Fruit fly (Drosophila melanogaster) whole organism, embryonic: ENCODE data around the gene CG32225.

Experiments used
- Adf1 ChIP-seq: fragments of 200-800 bp; sonication (Bioruptor generic); IDR thresholded peaks from 2 replicates; pipeline ENCODE4 v1.3.6; 2022; ENCODE audit warnings: missing biosample characterization, missing genetic modification characterization
- Atf6 ChIP-seq: fragments of 200-800 bp; sonication (Bioruptor generic); IDR thresholded peaks from 2 replicates; pipeline ENCODE4 v1.3.6; 2022; ENCODE audit warnings: missing biosample characterization, missing genetic modification characterization
- C15 ChIP-seq: fragments of 200-800 bp; sonication (Bioruptor generic); IDR thresholded peaks from 3 replicates; pipeline ENCODE4 v1.3.6; 2022; ENCODE audit warnings: missing biosample characterization, missing genetic modification characterization
- CG10147 ChIP-seq: fragments of 200-800 bp; sonication (Bioruptor generic); optimal IDR thresholded peaks from 2 replicates; lab custom pipeline; 2019; ENCODE audit warnings: missing biosample characterization, mild to moderate bottlenecking, missing genetic modification characterization, moderate library complexity
- CG10462 ChIP-seq: fragments of 200-800 bp; sonication (Bioruptor generic); optimal IDR thresholded peaks from 2 replicates; lab custom pipeline; 2016; ENCODE audit warnings: missing biosample characterization, missing genetic modification characterization
- CG10543 ChIP-seq: fragments of 200-800 bp; sonication (Bioruptor generic); optimal IDR thresholded peaks from 3 replicates; lab custom pipeline; 2017; ENCODE audit warnings: missing biosample characterization, mild to moderate bottlenecking, missing genetic modification characterization, moderate library complexity
- CG14014 ChIP-seq: fragments of 200-800 bp; sonication (Bioruptor generic); IDR thresholded peaks from 2 replicates; pipeline ENCODE4 v1.3.6; 2022; ENCODE audit warnings: missing biosample characterization, missing genetic modification characterization
- CG15011 ChIP-seq: fragments of 200-800 bp; sonication (Bioruptor generic); optimal IDR thresholded peaks from 3 replicates; lab custom pipeline; 2018; ENCODE audit warnings: missing biosample characterization, mild to moderate bottlenecking, missing genetic modification characterization
- CG15696 ChIP-seq: fragments of 200-800 bp; sonication (Bioruptor generic); optimal IDR thresholded peaks from 2 replicates; lab custom pipeline; 2019; ENCODE audit warnings: missing biosample characterization, mild to moderate bottlenecking, missing genetic modification characterization, moderate library complexity
- CG18599 ChIP-seq: fragments of 200-800 bp; sonication (Bioruptor generic); optimal IDR thresholded peaks from 3 replicates; lab custom pipeline; 2017; ENCODE audit warnings: missing biosample characterization, missing genetic modification characterization, mild to moderate bottlenecking, moderate library complexity, missing genetic modification reagents
- CG18764 ChIP-seq: fragments of 200-800 bp; sonication (Bioruptor generic); optimal IDR thresholded peaks from 3 replicates; lab custom pipeline; 2016; ENCODE audit warnings: missing biosample characterization, missing genetic modification characterization
- CG2712 ChIP-seq: fragments of 200-800 bp; optimal IDR thresholded peaks from 3 replicates; lab custom pipeline; 2019; ENCODE audit warnings: missing biosample characterization, mild to moderate bottlenecking, missing genetic modification characterization, moderate library complexity
- CG31388 ChIP-seq: fragments of 200-800 bp; sonication (Bioruptor generic); optimal IDR thresholded peaks from 2 replicates; lab custom pipeline; 2016; ENCODE audit warnings: missing biosample characterization, missing genetic modification characterization
- CG3407 ChIP-seq: fragments of 200-800 bp; sonication (Bioruptor generic); optimal IDR thresholded peaks from 2 replicates; lab custom pipeline; 2018; ENCODE audit warnings: missing biosample characterization, mild to moderate bottlenecking, missing genetic modification characterization
- CG5180 ChIP-seq: fragments of 200-800 bp; sonication (Bioruptor generic); optimal IDR thresholded peaks from 3 replicates; lab custom pipeline; 2017; ENCODE audit warnings: missing biosample characterization, missing genetic modification characterization, mild to moderate bottlenecking, moderate library complexity, missing genetic modification reagents
- CG7556 ChIP-seq: fragments of 200-800 bp; sonication (Bioruptor generic); optimal IDR thresholded peaks from 2 replicates; lab custom pipeline; 2017; ENCODE audit warnings: missing biosample characterization, mild to moderate bottlenecking, missing genetic modification characterization
- CG7745 ChIP-seq: fragments of 200-800 bp; sonication (Bioruptor generic); optimal IDR thresholded peaks from 2 replicates; lab custom pipeline; 2018; ENCODE audit warnings: missing biosample characterization, mild to moderate bottlenecking, missing genetic modification characterization, moderate library complexity
- CG8765 ChIP-seq: fragments of 200-800 bp; sonication (Bioruptor generic); IDR thresholded peaks from 2 replicates; pipeline ENCODE4 v1.3.6; 2022; ENCODE audit warnings: missing biosample characterization, missing genetic modification characterization
- CG9876 ChIP-seq: fragments of 200-800 bp; sonication (Bioruptor generic); optimal IDR thresholded peaks from 2 replicates; lab custom pipeline; 2016; ENCODE audit warnings: missing biosample characterization, missing genetic modification characterization
- CTCF ChIP-seq: fragments of 200-800 bp; sonication (Bioruptor generic); optimal IDR thresholded peaks from 2 replicates; lab custom pipeline; 2017; ENCODE audit warnings: missing biosample characterization, mild to moderate bottlenecking, missing genetic modification characterization, moderate library complexity
- Doc3 ChIP-seq: fragments of 200-800 bp; sonication (Bioruptor generic); IDR thresholded peaks from 3 replicates; pipeline ENCODE4 v1.3.6; 2022; ENCODE audit warnings: missing biosample characterization, missing genetic modification characterization; ENCODE audit not compliant: partially characterized antibody
- E2f2 ChIP-seq: fragments of 200-800 bp; sonication (Bioruptor generic); IDR thresholded peaks from 2 replicates; pipeline ENCODE4 v1.3.6; 2022; ENCODE audit warnings: missing biosample characterization, missing genetic modification characterization
- Hmr ChIP-seq: fragments of 200-800 bp; sonication (Bioruptor generic); optimal IDR thresholded peaks from 3 replicates; lab custom pipeline; 2017; ENCODE audit warnings: mild to moderate bottlenecking, missing biosample characterization, missing genetic modification reagents, missing genetic modification characterization
- Hsf ChIP-seq: fragments of 200-800 bp; sonication (Bioruptor generic); optimal IDR thresholded peaks from 3 replicates; lab custom pipeline; 2016; ENCODE audit warnings: missing biosample characterization, missing genetic modification characterization
- Optix ChIP-seq: fragments of 200-800 bp; sonication (Bioruptor generic); IDR thresholded peaks from 3 replicates; pipeline ENCODE4 v1.3.6; 2022; ENCODE audit warnings: missing biosample characterization, missing genetic modification characterization
- Rx ChIP-seq: fragments of 200-800 bp; sonication (Bioruptor generic); IDR thresholded peaks from 2 replicates; pipeline ENCODE4 v1.3.6; 2022; ENCODE audit warnings: missing biosample characterization, missing genetic modification characterization
- Taf1 ChIP-seq: fragments of 200-800 bp; sonication (Bioruptor generic); IDR thresholded peaks from 2 replicates; pipeline ENCODE4 v1.3.6; 2022; ENCODE audit warnings: missing biosample characterization, missing genetic modification characterization
- Trl ChIP-seq, 3 experiments: fragments of >200 bp in 2 of 3; fragments of 200-800 bp in 1 of 3; sonication (Bioruptor generic) in 1 of 3; optimal IDR thresholded peaks; 2 replicates in 1 of 3; 3 replicates in 2 of 3; lab custom pipeline; 2016 to 2017; ENCODE audit warnings: missing biosample characterization in 1 of 3, missing genetic modification characterization in 1 of 3
- bbx ChIP-seq: fragments of 200-800 bp; sonication (Bioruptor generic); IDR thresholded peaks from 2 replicates; pipeline ENCODE4 v1.3.6; 2022; ENCODE audit warnings: missing biosample characterization, missing genetic modification characterization; ENCODE audit not compliant: partially characterized antibody
- br ChIP-seq: fragments of >200 bp; optimal IDR thresholded peaks from 2 replicates; lab custom pipeline; 2017
- chm ChIP-seq: fragments of 200-800 bp; sonication (Bioruptor generic); IDR thresholded peaks from 2 replicates; pipeline ENCODE4 v1.3.6; 2022; ENCODE audit warnings: missing biosample characterization, missing genetic modification characterization
- da ChIP-seq: fragments of 200-800 bp; sonication (Bioruptor generic); optimal IDR thresholded peaks from 2 replicates; lab custom pipeline; 2016; ENCODE audit warnings: missing biosample characterization, missing genetic modification characterization
- dan ChIP-seq: fragments of 200-800 bp; sonication (Bioruptor generic); IDR thresholded peaks from 2 replicates; pipeline ENCODE4 v1.3.6; 2022; ENCODE audit warnings: missing biosample characterization, missing genetic modification characterization
- disco-r ChIP-seq: fragments of 200-800 bp; sonication (Bioruptor generic); optimal IDR thresholded peaks from 2 replicates; lab custom pipeline; 2016; ENCODE audit warnings: missing biosample characterization, missing genetic modification characterization
- dm ChIP-seq: fragments of 200-800 bp; sonication (Bioruptor generic); optimal IDR thresholded peaks from 3 replicates; lab custom pipeline; 2016; ENCODE audit warnings: missing biosample characterization, missing genetic modification characterization
- dpn ChIP-seq, 2 experiments: fragments of 200-800 bp; sonication (Bioruptor generic); optimal IDR thresholded peaks; 3 replicates each; lab custom pipeline; 2016; ENCODE audit warnings: missing biosample characterization in 2 of 2, missing genetic modification characterization in 2 of 2
- gt ChIP-seq: fragments of 200-800 bp; sonication (Bioruptor generic); IDR thresholded peaks from 2 replicates; pipeline ENCODE4 v1.3.6; 2022; ENCODE audit warnings: missing biosample characterization, missing genetic modification characterization
- jumu ChIP-seq: fragments of 200-800 bp; sonication (Bioruptor generic); optimal IDR thresholded peaks from 3 replicates; lab custom pipeline; 2016; ENCODE audit warnings: missing biosample characterization, missing genetic modification characterization
- mld ChIP-seq: fragments of 200-800 bp; sonication (Bioruptor generic); IDR thresholded peaks from 3 replicates; pipeline ENCODE4 v1.3.6; 2022; ENCODE audit warnings: missing biosample characterization, missing genetic modification characterization; ENCODE audit not compliant: partially characterized antibody
- odd ChIP-seq: fragments of 200-800 bp; sonication (Bioruptor generic); optimal IDR thresholded peaks from 2 replicates; lab custom pipeline; 2017; ENCODE audit warnings: missing biosample characterization, mild to moderate bottlenecking, missing genetic modification characterization
- onecut ChIP-seq: fragments of 200-800 bp; sonication (Bioruptor generic); IDR thresholded peaks from 2 replicates; pipeline ENCODE4 v1.3.6; 2022; ENCODE audit warnings: missing biosample characterization, missing genetic modification characterization
- p53 ChIP-seq: fragments of 200-800 bp; sonication (Bioruptor generic); optimal IDR thresholded peaks from 2 replicates; lab custom pipeline; 2016; ENCODE audit warnings: missing biosample characterization, missing genetic modification characterization
- pnt ChIP-seq: fragments of 200-800 bp; sonication (Bioruptor generic); optimal IDR thresholded peaks from 3 replicates; lab custom pipeline; 2016; ENCODE audit warnings: missing biosample characterization, missing genetic modification characterization
- stc ChIP-seq: fragments of 200-800 bp; sonication (Bioruptor generic); IDR thresholded peaks from 2 replicates; pipeline ENCODE4 v1.3.6; 2022; ENCODE audit warnings: missing biosample characterization, missing genetic modification characterization
- stwl ChIP-seq: fragments of 200-800 bp; sonication (Bioruptor generic); optimal IDR thresholded peaks from 3 replicates; lab custom pipeline; 2018; ENCODE audit warnings: missing biosample characterization, mild to moderate bottlenecking, missing genetic modification characterization, moderate library complexity
- trem ChIP-seq: fragments of 200-800 bp; optimal IDR thresholded peaks from 3 replicates; lab custom pipeline; 2019; ENCODE audit warnings: missing biosample characterization, mild to moderate bottlenecking, missing genetic modification characterization, moderate library complexity
- trh ChIP-seq: fragments of 200-800 bp; sonication (Bioruptor generic); optimal IDR thresholded peaks from 2 replicates; lab custom pipeline; 2016; ENCODE audit warnings: missing biosample characterization, missing genetic modification characterization
- wek ChIP-seq: fragments of 200-800 bp; sonication (Bioruptor generic); optimal IDR thresholded peaks from 3 replicates; lab custom pipeline; 2018; ENCODE audit warnings: missing biosample characterization, mild to moderate bottlenecking, missing genetic modification characterization, moderate library complexity
- zen2 ChIP-seq: fragments of 200-800 bp; sonication (Bioruptor generic); IDR thresholded peaks from 3 replicates; pipeline ENCODE4 v1.3.6; 2022; ENCODE audit warnings: missing biosample characterization, missing genetic modification characterization; ENCODE audit not compliant: partially characterized antibody

Gene CG32225

dm6 chr3L:20309758-20310733 is 4.0 kb upstream of the CG32225 start (continued):
- TF ChIP-seq CG2712 (tag; lab: Kevin White, UChicago) (peak; percentile 50), E2f2 (GFP tag; lab: Robert Waterston, UW) (peak; percentile 95), CTCF (peak; percentile 38), Trl (optimal IDR thresholded peaks at IDR 0.05; lab: Kevin White, UChicago) (peak; percentile 3 to 67), Trl (GFP tag; optimal IDR thresholded peaks at IDR 0.05; lab: Kevin White, UChicago) (peak; percentile 60), dm (GFP tag; lab: Kevin White, UChicago) (peak; percentile 30), odd (no peak), CG15696 (tag; lab: Kevin White, UChicago) (no peak), CG31388 (no peak), trh (GFP tag; lab: Kevin White, UChicago) (no peak), CG10462 (no peak), CG7745 (tag; lab: Kevin White, UChicago) (no peak), onecut (GFP tag; lab: Robert Waterston, UW) (peak; percentile 60), pnt (no peak), CG10543 (GFP tag; lab: Kevin White, UChicago) (no peak), gt (GFP tag; lab: Robert Waterston, UW) (no peak), Atf6 (GFP tag; lab: Robert Waterston, UW) (no peak), dan (GFP tag; lab: Robert Waterston, UW) (no peak), trem (tag; lab: Kevin White, UChicago) (peak; percentile 81), CG3407 (GFP tag; lab: Kevin White, UChicago) (no peak), wek (GFP tag; lab: Kevin White, UChicago) (no peak), CG7556 (no peak), mld (GFP tag; lab: Robert Waterston, UW) (peak; percentile 57; the same call in 1 of the 3 replicates), CG9876 (GFP tag; lab: Kevin White, UChicago) (peak; percentile 56), disco-r (GFP tag; lab: Kevin White, UChicago) (no peak), br (lab: Kevin White, UChicago) (no peak), CG18599 (GFP tag; lab: Kevin White, UChicago) (no peak), C15 (GFP tag; lab: Robert Waterston, UW) (no peak), p53 (GFP tag; lab: Kevin White, UChicago) (peak; percentile 5), CG14014 (GFP tag; lab: Robert Waterston, UW) (0 out of 2 replicates have a peak, but pooled peaks have one; percentile 14), CG10147 (GFP tag; lab: Kevin White, UChicago) (no peak), Hmr (GFP tag; lab: Kevin White, UChicago) (peak; percentile 59), CG8765 (GFP tag; lab: Robert Waterston, UW) (no peak; the same call in 1 of the 2 replicates), chm (GFP tag; lab: Robert Waterston, UW) (no peak), Hsf (GFP tag; lab: Kevin White, UChicago) (peak; percentile 47), CG18764 (GFP tag; lab: Kevin White, UChicago) (peak; percentile 20), jumu (GFP tag; lab: Kevin White, UChicago) (peak; percentile 81), dpn (GFP tag; optimal IDR thresholded peaks at IDR 0.05; lab: Kevin White, UChicago) (peak; percentile 58 to 79), Doc3 (GFP tag; lab: Robert Waterston, UW) (peak; percentile 80), Rx (GFP tag; lab: Robert Waterston, UW) (no peak), Taf1 (no peak), CG5180 (GFP tag; lab: Kevin White, UChicago) (no peak), bbx (GFP tag; lab: Robert Waterston, UW) (peak; percentile 89), stc (GFP tag; lab: Robert Waterston, UW) (no peak), CG15011 (GFP tag; lab: Kevin White, UChicago) (no peak), zen2 (GFP tag; lab: Robert Waterston, UW) (no peak; the same call in 2 of the 3 replicates), Optix (GFP tag; lab: Robert Waterston, UW) (no peak), da (GFP tag; lab: Kevin White, UChicago) (peak; percentile 28), Adf1 (GFP tag; lab: Robert Waterston, UW) (peak; percentile 43; the same call in 1 of the 2 replicates), stwl (tag; lab: Kevin White, UChicago) (peak; percentile 99)
